Worm (Caenorhabditis elegans) whole organism, late embryonic: ENCODE data around the gene F15E6.6.

Experiments used
- C08G9.2 ChIP-seq: sonication (generic microtip); optimal IDR thresholded peaks from 2 replicates; lab custom pipeline; 2016; ENCODE audit warnings: mild to moderate bottlenecking, missing genetic modification characterization, moderate library complexity, missing compliant biosample characterization
- C38D4.7 ChIP-seq: fragments of 200-800 bp; sonication (Bioruptor generic); optimal IDR thresholded peaks from 2 replicates; lab custom pipeline; 2018; ENCODE audit warnings: mild to moderate bottlenecking, missing genetic modification characterization, moderate library complexity, missing compliant biosample characterization
- F13H6.1 ChIP-seq: sonication (generic microtip); optimal IDR thresholded peaks from 2 replicates; lab custom pipeline; 2016; ENCODE audit warnings: missing genetic modification characterization, missing compliant biosample characterization
- K02D7.2 ChIP-seq: sonication (generic microtip); optimal IDR thresholded peaks from 2 replicates; lab custom pipeline; 2017; ENCODE audit warnings: mild to moderate bottlenecking, missing genetic modification characterization, missing compliant biosample characterization
- T23F11.4 ChIP-seq: fragments of 200-800 bp; sonication (Bioruptor generic); optimal IDR thresholded peaks from 2 replicates; lab custom pipeline; 2018; ENCODE audit warnings: mild to moderate bottlenecking, missing genetic modification characterization, missing compliant biosample characterization
- Y22D7AL.16 ChIP-seq: sonication (generic microtip); optimal IDR thresholded peaks from 2 replicates; lab custom pipeline; 2016; ENCODE audit warnings: missing genetic modification characterization, missing compliant biosample characterization
- ahr-1 ChIP-seq: sonication (generic microtip); optimal IDR thresholded peaks from 2 replicates; lab custom pipeline; 2016; ENCODE audit warnings: missing genetic modification characterization, missing compliant biosample characterization
- ama-1 ChIP-seq: fragments of 150-350 bp; optimal IDR thresholded peaks from 2 replicates; lab custom pipeline; 2014
- ceh-19 ChIP-seq: fragments of 200-800 bp; sonication (Bioruptor generic); optimal IDR thresholded peaks from 2 replicates; lab custom pipeline; 2018; ENCODE audit warnings: mild to moderate bottlenecking, missing genetic modification characterization, missing compliant biosample characterization
- ceh-2 ChIP-seq: sonication (generic microtip); optimal IDR thresholded peaks from 2 replicates; lab custom pipeline; 2016; ENCODE audit warnings: missing genotype, missing genetic modification characterization, missing compliant biosample characterization
- ceh-22 ChIP-seq: sonication (generic microtip); optimal IDR thresholded peaks from 2 replicates; lab custom pipeline; 2017; ENCODE audit warnings: missing biosample characterization, missing genetic modification characterization
- ceh-24 ChIP-seq: sonication (generic microtip); optimal IDR thresholded peaks from 2 replicates; lab custom pipeline; 2016; ENCODE audit warnings: mild to moderate bottlenecking, missing genetic modification characterization, missing compliant biosample characterization
- ceh-31 ChIP-seq: sonication (generic microtip); optimal IDR thresholded peaks from 2 replicates; lab custom pipeline; 2016; ENCODE audit warnings: missing genetic modification characterization, missing compliant biosample characterization
- ceh-45 ChIP-seq: fragments of 200-800 bp; sonication (Bioruptor generic); IDR thresholded peaks from 2 replicates; pipeline ENCODE4 v1.3.6; 2022; ENCODE audit warnings: missing genetic modification reagents, missing genetic modification characterization, missing compliant biosample characterization
- ceh-48 ChIP-seq: sonication (generic microtip); optimal IDR thresholded peaks from 2 replicates; lab custom pipeline; 2016; ENCODE audit warnings: missing genetic modification characterization, inconsistent platforms, missing compliant biosample characterization
- ceh-6 ChIP-seq: fragments of 200-800 bp; sonication (Bioruptor generic); optimal IDR thresholded peaks from 2 replicates; lab custom pipeline; 2018; ENCODE audit warnings: mild to moderate bottlenecking, missing genetic modification characterization, missing compliant biosample characterization
- ceh-9 ChIP-seq: sonication (generic microtip); optimal IDR thresholded peaks from 2 replicates; lab custom pipeline; 2016; ENCODE audit warnings: mild to moderate bottlenecking, missing genetic modification characterization, inconsistent platforms, missing compliant biosample characterization
- che-1 ChIP-seq: sonication (generic microtip); optimal IDR thresholded peaks from 2 replicates; lab custom pipeline; 2016; ENCODE audit warnings: mild to moderate bottlenecking, missing genetic modification characterization, missing compliant biosample characterization
- dmd-4 ChIP-seq: sonication (generic microtip); optimal IDR thresholded peaks from 2 replicates; lab custom pipeline; 2016; ENCODE audit warnings: borderline replicate concordance, missing genetic modification characterization, missing compliant biosample characterization
- eyg-1 ChIP-seq: sonication (generic microtip); optimal IDR thresholded peaks from 2 replicates; lab custom pipeline; 2016; ENCODE audit warnings: missing genotype, missing genetic modification characterization, missing compliant biosample characterization
- fkh-10 ChIP-seq: fragments of 150-350 bp; optimal IDR thresholded peaks from 2 replicates; lab custom pipeline; 2014; ENCODE audit warnings: missing biosample characterization, missing genetic modification reagents, missing genetic modification characterization
- hlh-13 ChIP-seq: fragments of 200-800 bp; sonication (Bioruptor generic); optimal IDR thresholded peaks from 2 replicates; lab custom pipeline; 2018; ENCODE audit warnings: mild to moderate bottlenecking, missing genetic modification characterization, missing compliant biosample characterization
- hlh-30 ChIP-seq: sonication (generic microtip); optimal IDR thresholded peaks from 2 replicates; lab custom pipeline; 2017; ENCODE audit warnings: antibody characterized with exemption, missing genetic modification characterization, missing compliant biosample characterization; ENCODE audit not compliant: insufficient read depth
- hlh-6 ChIP-seq: sonication (generic microtip); optimal IDR thresholded peaks from 2 replicates; lab custom pipeline; 2016; ENCODE audit warnings: missing genotype, missing genetic modification characterization, missing compliant biosample characterization
- npax-4 ChIP-seq: sonication (generic microtip); optimal IDR thresholded peaks from 2 replicates; lab custom pipeline; 2016; ENCODE audit warnings: missing genetic modification characterization, missing compliant biosample characterization
- odd-2 ChIP-seq: sonication (generic microtip); optimal IDR thresholded peaks from 2 replicates; lab custom pipeline; 2017; ENCODE audit warnings: antibody characterized with exemption, mild to moderate bottlenecking, missing genetic modification characterization, missing compliant biosample characterization
- pax-1 ChIP-seq: fragments of 150-350 bp; optimal IDR thresholded peaks from 2 replicates; lab custom pipeline; 2014; ENCODE audit warnings: missing biosample characterization, missing genetic modification characterization
- pqm-1 ChIP-seq: sonication (generic microtip); optimal IDR thresholded peaks from 2 replicates; lab custom pipeline; 2016; ENCODE audit warnings: missing genetic modification characterization, missing compliant biosample characterization
- pros-1 ChIP-seq: fragments of 150-350 bp; optimal IDR thresholded peaks from 2 replicates; lab custom pipeline; 2014; ENCODE audit warnings: missing biosample characterization, missing genetic modification reagents, missing genetic modification characterization
- ref-2 ChIP-seq: sonication (generic microtip); optimal IDR thresholded peaks from 2 replicates; lab custom pipeline; 2016; ENCODE audit warnings: missing genetic modification characterization, missing compliant biosample characterization
- rnt-1 ChIP-seq: sonication (generic microtip); optimal IDR thresholded peaks from 2 replicates; lab custom pipeline; 2016; ENCODE audit warnings: missing genetic modification characterization, missing compliant biosample characterization
- tbx-2 ChIP-seq: sonication (generic microtip); optimal IDR thresholded peaks from 2 replicates; lab custom pipeline; 2016; ENCODE audit warnings: missing genetic modification characterization, missing compliant biosample characterization
- tbx-7 ChIP-seq: sonication (generic microtip); optimal IDR thresholded peaks from 2 replicates; lab custom pipeline; 2016; ENCODE audit warnings: missing genotype, missing genetic modification characterization, missing compliant biosample characterization
- ttx-3 ChIP-seq: sonication (generic microtip); optimal IDR thresholded peaks from 2 replicates; lab custom pipeline; 2016; ENCODE audit warnings: missing genetic modification reagents, missing genetic modification characterization, missing compliant biosample characterization
- unc-3 ChIP-seq, 2 experiments: fragments of 200-800 bp in 1 of 2; sonication (Bioruptor generic) in 1 of 2; sonication (generic microtip) in 1 of 2; conservative IDR thresholded peaks in 1 of 2; optimal IDR thresholded peaks in 1 of 2; 2 replicates each; pipeline versions ENCODE4 v1.3.6 to Lab custom; 2016 to 2022; ENCODE audit warnings: missing compliant biosample characterization in 2 of 2, missing genetic modification characterization in 2 of 2, missing genetic modification reagents in 1 of 2
- unc-42 ChIP-seq: sonication (generic microtip); optimal IDR thresholded peaks from 2 replicates; lab custom pipeline; 2016; ENCODE audit warnings: missing genotype, missing genetic modification characterization, missing compliant biosample characterization
- unc-86 ChIP-seq: sonication (generic microtip); optimal IDR thresholded peaks from 2 replicates; lab custom pipeline; 2016; ENCODE audit warnings: missing genetic modification characterization, missing compliant biosample characterization

Gene F15E6.6

ce11 chrIV:4301202-4301601 lies 17.3 kb upstream of the F15E6.6 start, which contains the start of gene lgc-22:
TSS of gene lgc-22 (plus strand) at chrIV:4301306.
- TF ChIP-seq hlh-6 (tag; lab: Kevin White, UChicago): no peak
- TF ChIP-seq ama-1 (lab: Kevin White, UChicago): no peak
- no peak for TF ChIP-seq T23F11.4
- no peak for TF ChIP-seq che-1 (tag; lab: Kevin White, UChicago)
- TF ChIP-seq ceh-31 (tag; lab: Kevin White, UChicago): no peak
- TF ChIP-seq C08G9.2 (tag; lab: Kevin White, UChicago): no peak
- TF ChIP-seq Y22D7AL.16: no peak
- no peak for TF ChIP-seq tbx-7
- TF ChIP-seq ceh-48 (tag; lab: Kevin White, UChicago): no peak
- TF ChIP-seq eyg-1: no peak
- no peak for TF ChIP-seq ceh-2
- TF ChIP-seq ceh-24 (tag; lab: Kevin White, UChicago): no peak
- TF ChIP-seq ceh-6 (GFP tag; lab: Kevin White, UChicago): no peak
- no peak for TF ChIP-seq dmd-4
- TF ChIP-seq unc-42 (tag; lab: Kevin White, UChicago): no peak

ce11 chrIV:4299994-4300393 lies 16.1 kb upstream of the F15E6.6 start:
- TF ChIP-seq ceh-45 (GFP tag; lab: Robert Waterston, UW) (no peak), unc-3 (GFP tag; conservative IDR thresholded peaks at IDR 0.05; lab: Robert Waterston, UW) (no peak), unc-3 (tag; optimal IDR thresholded peaks at IDR 0.05; lab: Kevin White, UChicago) (no peak), ceh-2 (no peak), odd-2 (tag; lab: Kevin White, UChicago) (no peak), ceh-22 (tag; lab: Kevin White, UChicago) (no peak), tbx-2 (tag; lab: Kevin White, UChicago) (no peak), pax-1 (tag; lab: Kevin White, UChicago) (no peak), hlh-13 (GFP tag; lab: Kevin White, UChicago) (no peak), dmd-4 (no peak), tbx-7 (no peak), pqm-1 (no peak), ceh-19 (GFP tag; lab: Kevin White, UChicago) (no peak), K02D7.2 (tag; lab: Kevin White, UChicago) (no peak), fkh-10 (GFP tag; lab: Kevin White, UChicago) (no peak)

ce11 chrIV:4298983-4299382 lies 15.1 kb upstream of the F15E6.6 start, which contains the start of gene F15E6.9:
TSS of gene F15E6.9 (minus strand) at chrIV:4299083.
- TF ChIP-seq hlh-30 (tag; lab: Kevin White, UChicago) (no peak), npax-4 (no peak), unc-86 (tag; lab: Kevin White, UChicago) (no peak), Y22D7AL.16 (no peak), ceh-31 (tag; lab: Kevin White, UChicago) (no peak), unc-3 (GFP tag; conservative IDR thresholded peaks at IDR 0.05; lab: Robert Waterston, UW) (no peak), unc-3 (tag; optimal IDR thresholded peaks at IDR 0.05; lab: Kevin White, UChicago) (no peak), rnt-1 (tag; lab: Kevin White, UChicago) (no peak), pros-1 (tag; lab: Kevin White, UChicago) (no peak), ref-2 (no peak), ceh-9 (tag; lab: Kevin White, UChicago) (no peak), F13H6.1 (no peak), ttx-3 (tag; lab: Kevin White, UChicago) (no peak), tbx-7 (no peak), ceh-45 (GFP tag; lab: Robert Waterston, UW) (no peak), unc-42 (tag; lab: Kevin White, UChicago) (no peak)

DNA sequence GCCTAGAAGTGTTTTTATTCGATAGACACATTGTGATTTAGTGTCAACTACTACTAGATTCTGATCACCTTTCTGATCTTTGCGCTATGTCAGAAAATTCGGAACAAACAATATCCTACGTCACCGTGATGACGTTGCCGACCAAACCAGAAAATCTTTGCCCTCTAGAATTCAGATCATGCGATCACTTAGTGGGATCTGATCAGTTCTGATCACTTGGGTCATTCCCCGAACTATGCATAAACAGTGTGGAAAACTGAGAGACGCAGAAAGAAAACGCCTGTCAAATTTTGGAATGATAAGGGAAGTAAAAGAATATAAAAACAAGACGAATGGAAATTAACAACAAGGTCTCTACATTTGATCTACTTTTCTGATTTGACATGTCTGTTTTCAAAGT lies 10.6 kb upstream of the F15E6.6 start, which contains the start of gene F15E6.3:
TSS of gene F15E6.3 (plus strand) at position 344 of the 400 bp plus-strand sequence.
- TF ChIP-seq ceh-31 (tag; lab: Kevin White, UChicago) (no peak), ceh-24 (tag; lab: Kevin White, UChicago) (no peak), hlh-13 (GFP tag; lab: Kevin White, UChicago) (no peak), T23F11.4 (no peak), K02D7.2 (tag; lab: Kevin White, UChicago) (no peak), ahr-1 (tag; lab: Kevin White, UChicago) (no peak), C38D4.7 (GFP tag; lab: Kevin White, UChicago) (no peak), ref-2 (no peak)
